Worm (Caenorhabditis elegans): Measurements from ENCODE around the gene gcy-23.

DNA sequence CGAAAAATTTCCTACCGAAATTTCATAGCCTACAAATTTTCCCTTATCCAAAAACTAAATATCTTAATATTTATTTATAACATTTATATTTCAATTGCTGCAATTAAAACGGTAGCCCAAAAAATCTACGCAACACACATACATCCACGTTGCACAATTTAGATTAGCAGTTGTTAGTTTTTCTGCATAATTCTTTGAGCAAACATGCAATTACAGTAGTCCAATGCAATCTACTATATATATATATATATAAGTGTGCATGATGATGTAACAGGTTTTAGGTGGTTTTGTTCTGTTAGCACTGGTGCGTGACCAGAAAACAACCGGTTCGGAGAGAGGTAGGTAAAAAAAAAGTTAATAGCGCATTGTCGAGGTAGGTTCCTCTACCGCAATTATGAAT, 17.8 kb downstream of the gcy-23 start:
- no peak for TF ChIP-seq nhr-77 (tag; optimal IDR thresholded peaks at IDR 0.05)
- no peak for TF ChIP-seq snpc-4 (tag; optimal IDR thresholded peaks at IDR 0.05)
- no peak for TF ChIP-seq nhr-76 (tag; optimal IDR thresholded peaks at IDR 0.05)
- no peak for TF ChIP-seq lin-39 (tag; optimal IDR thresholded peaks at IDR 0.05)
- no peak for TF ChIP-seq ama-1 (optimal IDR thresholded peaks at IDR 0.05)
- no peak for TF ChIP-seq ztf-4 (tag; optimal IDR thresholded peaks at IDR 0.05)
- no peak for TF ChIP-seq nhr-11 (tag; optimal IDR thresholded peaks at IDR 0.05)
- no peak for TF ChIP-seq nhr-28 (tag; optimal IDR thresholded peaks at IDR 0.05)
- TF ChIP-seq fkh-4 (tag; optimal IDR thresholded peaks at IDR 0.05; ENCODE audit: borderline replicate concordance): no peak

All from whole organism, L1 larva.